Worm (Caenorhabditis elegans) whole organism, L3 larva: Measurements from ENCODE around the gene spp-21.

Source experiments
- aly-2 ChIP-seq: fragments of 150-350 bp; optimal IDR thresholded peaks from 2 replicates; lab custom pipeline; 2014; ENCODE audit warnings: missing biosample characterization, missing genetic modification characterization
- ama-1 ChIP-seq: fragments of 150-350 bp; optimal IDR thresholded peaks from 2 replicates; lab custom pipeline; 2018
- ceh-28 ChIP-seq: fragments of 150-350 bp; optimal IDR thresholded peaks from 2 replicates; lab custom pipeline; 2014; ENCODE audit warnings: missing biosample characterization, missing genetic modification reagents, missing genetic modification characterization
- eor-1 ChIP-seq, 2 experiments: fragments of 150-350 bp; optimal IDR thresholded peaks; 2 replicates each; lab custom pipeline; 2014 to 2018; ENCODE audit warnings: missing biosample characterization in 2 of 2, missing genetic modification characterization in 2 of 2
- fos-1 ChIP-seq: fragments of 150-350 bp; optimal IDR thresholded peaks from 2 replicates; lab custom pipeline; 2014; ENCODE audit warnings: missing biosample characterization, missing genetic modification characterization
- mdl-1 ChIP-seq: fragments of 150-350 bp; optimal IDR thresholded peaks from 2 replicates; lab custom pipeline; 2014; ENCODE audit warnings: missing biosample characterization, missing genetic modification characterization
- pqm-1 ChIP-seq: fragments of 150-350 bp; optimal IDR thresholded peaks from 2 replicates; lab custom pipeline; 2017; ENCODE audit warnings: missing biosample characterization, missing genetic modification characterization, inconsistent platforms
- snpc-4 ChIP-seq: fragments of 150-350 bp; optimal IDR thresholded peaks from 2 replicates; lab custom pipeline; 2014; ENCODE audit warnings: missing biosample characterization, missing genetic modification characterization
- ztf-11 ChIP-seq: fragments of 150-350 bp; optimal IDR thresholded peaks from 2 replicates; lab custom pipeline; 2014; ENCODE audit warnings: missing biosample characterization, missing genetic modification characterization

DNA sequence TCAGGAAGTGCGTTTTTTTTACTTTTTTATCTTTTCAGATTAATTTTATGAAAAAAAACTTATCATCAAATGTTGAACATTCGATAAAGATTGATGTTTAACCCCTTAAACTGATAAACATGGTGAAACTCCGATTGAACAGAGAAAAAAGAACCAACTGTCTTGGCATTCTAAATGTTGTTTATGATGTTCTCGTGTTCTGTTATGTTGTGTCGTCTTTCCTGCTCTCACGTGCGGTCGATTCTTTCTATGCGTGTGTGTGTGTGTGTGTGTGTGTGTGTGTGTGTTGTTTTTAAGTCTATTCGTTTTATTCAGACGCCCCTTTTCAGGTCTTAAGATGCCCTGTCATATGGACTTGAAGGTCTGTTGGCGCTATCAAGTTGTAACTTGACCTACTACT lies 20.3 kb upstream of the spp-21 start:
- TF ChIP-seq mdl-1 (tag; lab: Kevin White, UChicago) (peak; percentile 35), ama-1 (no peak), fos-1 (tag; lab: Kevin White, UChicago) (no peak), ztf-11 (tag; lab: Kevin White, UChicago) (no peak), ceh-28 (tag; lab: Kevin White, UChicago) (no peak), aly-2 (tag; lab: Kevin White, UChicago) (no peak), snpc-4 (tag; lab: Kevin White, UChicago) (peak; percentile 5), eor-1 (tag; optimal IDR thresholded peaks at IDR 0.05; lab: Kevin White, UChicago) (no peak), pqm-1 (tag; lab: Kevin White, UChicago) (peak; percentile 45)
